Fruit fly (Drosophila melanogaster) Kc167 (cell line): ENCODE data around the gene Or19a.
"Not testable (repeated sequence)": the region's sequence is repeated elsewhere in the genome, so short reads cannot be mapped to it uniquely, and the experiment has no call there.

Source experiments
- Myc ChIP-seq: fragments of >200 bp; optimal IDR thresholded peaks from 2 replicates; lab custom pipeline; 2017; ENCODE audit warnings: missing external identifiers
- Sin3A ChIP-seq: fragments of >200 bp; optimal IDR thresholded peaks from 2 replicates; lab custom pipeline; 2018; ENCODE audit warnings: missing external identifiers
- h ChIP-seq: fragments of >200 bp; optimal IDR thresholded peaks from 3 replicates; lab custom pipeline; 2018; ENCODE audit warnings: missing external identifiers
- insv ChIP-seq: fragments of >200 bp; optimal IDR thresholded peaks from 3 replicates; lab custom pipeline; 2018; ENCODE audit warnings: missing external identifiers
- psq ChIP-seq: fragments of >200 bp; optimal IDR thresholded peaks from 2 replicates; lab custom pipeline; 2017; ENCODE audit warnings: missing external identifiers
- ttk ChIP-seq: sonication (Bioruptor generic); optimal IDR thresholded peaks from 2 replicates; lab custom pipeline; 2017; ENCODE audit warnings: missing external identifiers

dm6 chrX:20094098-20094497 is 48.9 kb downstream of the Or19a start, which contains the start of gene Or19b:
- not testable (repeated sequence) for TF ChIP-seq psq; Sin3A (lab: Kevin White, UChicago); h (lab: Kevin White, UChicago); insv (lab: Kevin White, UChicago); ttk (lab: Kevin White, UChicago); Myc
